Worm (Caenorhabditis elegans) whole organism, young adult: ENCODE measurements around the gene K11D12.7.

ENCODE experiments used
- B0336.3 ChIP-seq: fragments of 200-800 bp; sonication (Bioruptor generic); IDR thresholded peaks from 2 replicates; pipeline ENCODE4 v1.3.6; 2022; ENCODE audit warnings: missing genetic modification characterization, missing compliant biosample characterization
- C17E4.6 ChIP-seq: fragments of 200-800 bp; sonication (Bioruptor generic); IDR thresholded peaks from 2 replicates; pipeline ENCODE4 v1.3.6; 2022; ENCODE audit warnings: missing genetic modification reagents, missing genetic modification characterization, missing compliant biosample characterization
- F10E7.11 ChIP-seq: sonication (generic microtip); optimal IDR thresholded peaks from 2 replicates; lab custom pipeline; 2017; ENCODE audit warnings: mild to moderate bottlenecking, missing genetic modification characterization, moderate library complexity, missing compliant biosample characterization
- F37B4.10 ChIP-seq: fragments of 200-800 bp; sonication (Bioruptor generic); IDR thresholded peaks from 2 replicates; pipeline ENCODE4 v1.3.6; 2022; ENCODE audit warnings: missing genetic modification characterization, missing compliant biosample characterization
- F39B2.1 ChIP-seq: fragments of 200-800 bp; sonication (Bioruptor generic); IDR thresholded peaks from 2 replicates; pipeline ENCODE4 v1.3.6; 2022; ENCODE audit warnings: missing genetic modification reagents, missing genetic modification characterization, missing compliant biosample characterization
- F57A8.1 ChIP-seq: fragments of 200-800 bp; sonication (Bioruptor generic); optimal IDR thresholded peaks from 2 replicates; lab custom pipeline; 2018; ENCODE audit warnings: mild to moderate bottlenecking, missing genetic modification characterization, moderate library complexity, missing compliant biosample characterization
- K11D2.4 ChIP-seq: fragments of 200-800 bp; sonication (Bioruptor generic); IDR thresholded peaks from 2 replicates; pipeline ENCODE4 v1.3.6; 2022; ENCODE audit warnings: missing genetic modification reagents, missing genetic modification characterization, missing compliant biosample characterization
- T07F8.4 ChIP-seq: sonication (generic microtip); optimal IDR thresholded peaks from 2 replicates; lab custom pipeline; 2016; ENCODE audit warnings: mild to moderate bottlenecking, missing genetic modification characterization, moderate library complexity, missing compliant biosample characterization
- Y53F4B.3 ChIP-seq: fragments of 200-800 bp; sonication (Bioruptor generic); IDR thresholded peaks from 2 replicates; pipeline ENCODE4 v1.3.6; 2022; ENCODE audit warnings: missing genetic modification reagents, missing genetic modification characterization, missing compliant biosample characterization
- Y53G8AR.9 ChIP-seq: fragments of 200-800 bp; sonication (Bioruptor generic); conservative IDR thresholded peaks from 2 replicates; pipeline ENCODE4 v1.3.6; 2022; ENCODE audit warnings: missing genetic modification reagents, missing genetic modification characterization, missing compliant biosample characterization
- Y95B8A.8 ChIP-seq: fragments of 200-800 bp; sonication (Bioruptor generic); IDR thresholded peaks from 2 replicates; pipeline ENCODE4 v1.3.6; 2022; ENCODE audit warnings: missing genetic modification reagents, missing genetic modification characterization, missing compliant biosample characterization
- atf-7 ChIP-seq: sonication (generic microtip); optimal IDR thresholded peaks from 2 replicates; lab custom pipeline; 2017; ENCODE audit warnings: mild to moderate bottlenecking, missing genetic modification characterization, missing compliant biosample characterization
- attf-5 ChIP-seq: fragments of 200-800 bp; sonication (Bioruptor generic); optimal IDR thresholded peaks from 2 replicates; lab custom pipeline; 2018; ENCODE audit warnings: mild to moderate bottlenecking, missing genetic modification characterization, missing compliant biosample characterization
- bed-2 ChIP-seq: fragments of 200-800 bp; sonication (Bioruptor generic); IDR thresholded peaks from 2 replicates; pipeline ENCODE4 v1.3.6; 2022; ENCODE audit warnings: missing genetic modification reagents, missing genetic modification characterization, missing compliant biosample characterization
- ccch-3 ChIP-seq: fragments of 200-800 bp; sonication (Bioruptor generic); optimal IDR thresholded peaks from 2 replicates; lab custom pipeline; 2018; ENCODE audit warnings: mild to moderate bottlenecking, missing genetic modification characterization, missing compliant biosample characterization
- cebp-1 ChIP-seq, 2 experiments: fragments of 200-800 bp in 1 of 2; sonication (Bioruptor generic) in 1 of 2; sonication (generic microtip) in 1 of 2; IDR thresholded peaks in 1 of 2; optimal IDR thresholded peaks in 1 of 2; 2 replicates each; pipeline versions ENCODE4 v1.3.6 to Lab custom; 2017 to 2022; ENCODE audit warnings: missing compliant biosample characterization in 2 of 2, missing genetic modification characterization in 2 of 2, mild to moderate bottlenecking in 1 of 2, missing genetic modification reagents in 1 of 2, moderate library complexity in 1 of 2
- ceh-40 ChIP-seq: fragments of 200-800 bp; sonication (Bioruptor generic); IDR thresholded peaks from 2 replicates; pipeline ENCODE4 v1.3.6; 2022; ENCODE audit warnings: missing genetic modification characterization, missing compliant biosample characterization
- dox-1 ChIP-seq: fragments of 200-800 bp; sonication (Bioruptor generic); IDR thresholded peaks from 2 replicates; pipeline ENCODE4 v1.3.6; 2022; ENCODE audit warnings: missing genetic modification reagents, missing genetic modification characterization, missing compliant biosample characterization
- egl-44 ChIP-seq: fragments of 200-800 bp; sonication (Bioruptor generic); IDR thresholded peaks from 2 replicates; pipeline ENCODE4 v1.3.6; 2022; ENCODE audit warnings: missing genetic modification reagents, missing genetic modification characterization, missing compliant biosample characterization
- ekl-4 ChIP-seq: fragments of 200-800 bp; sonication (Bioruptor generic); IDR thresholded peaks from 2 replicates; pipeline ENCODE4 v1.3.6; 2022; ENCODE audit warnings: missing genetic modification reagents, missing genetic modification characterization, missing compliant biosample characterization
- ets-4 ChIP-seq: fragments of 200-800 bp; sonication (Bioruptor generic); optimal IDR thresholded peaks from 2 replicates; lab custom pipeline; 2018; ENCODE audit warnings: mild to moderate bottlenecking, missing genetic modification characterization, missing compliant biosample characterization
- gei-17 ChIP-seq: fragments of 200-800 bp; sonication (Bioruptor generic); optimal IDR thresholded peaks from 2 replicates; lab custom pipeline; 2018; ENCODE audit warnings: mild to moderate bottlenecking, missing genetic modification characterization, missing compliant biosample characterization
- hlh-26 ChIP-seq: fragments of 200-800 bp; sonication (Bioruptor generic); conservative IDR thresholded peaks from 2 replicates; pipeline ENCODE4 v1.3.6; 2022; ENCODE audit warnings: missing genetic modification reagents, missing genetic modification characterization, missing compliant biosample characterization
- hmg-1.2 ChIP-seq: fragments of 200-800 bp; sonication (Bioruptor generic); IDR thresholded peaks from 2 replicates; pipeline ENCODE4 v1.3.6; 2022; ENCODE audit warnings: missing genetic modification reagents, missing genetic modification characterization, missing compliant biosample characterization
- let-526 ChIP-seq: fragments of 200-800 bp; sonication (Bioruptor generic); IDR thresholded peaks from 2 replicates; pipeline ENCODE4 v1.3.6; 2022; ENCODE audit warnings: missing genetic modification reagents, missing genetic modification characterization, missing compliant biosample characterization
- let-607 ChIP-seq, 2 experiments: fragments of 200-800 bp in 1 of 2; sonication (Bioruptor generic) in 1 of 2; sonication (generic microtip) in 1 of 2; optimal IDR thresholded peaks; 2 replicates each; lab custom pipeline; 2016 to 2018; ENCODE audit warnings: mild to moderate bottlenecking in 2 of 2, missing compliant biosample characterization in 2 of 2, missing genetic modification characterization in 2 of 2, moderate library complexity in 2 of 2, missing genotype in 1 of 2
- madf-10 ChIP-seq: sonication (generic microtip); optimal IDR thresholded peaks from 2 replicates; lab custom pipeline; 2016; ENCODE audit warnings: mild to moderate bottlenecking, missing genetic modification characterization, missing compliant biosample characterization
- madf-6 ChIP-seq: fragments of 200-800 bp; sonication (Bioruptor generic); IDR thresholded peaks from 2 replicates; pipeline ENCODE4 v1.3.6; 2022; ENCODE audit warnings: missing genetic modification reagents, missing genetic modification characterization, missing compliant biosample characterization
- madf-8 ChIP-seq: fragments of 200-800 bp; sonication (Bioruptor generic); conservative IDR thresholded peaks from 2 replicates; pipeline ENCODE4 v1.3.6; 2022; ENCODE audit warnings: missing genetic modification reagents, missing genetic modification characterization, missing compliant biosample characterization
- mcd-1 ChIP-seq: fragments of 200-800 bp; sonication (Bioruptor generic); IDR thresholded peaks from 2 replicates; pipeline ENCODE4 v1.3.6; 2022; ENCODE audit warnings: missing genetic modification reagents, missing genetic modification characterization, missing compliant biosample characterization
- nfyb-1 ChIP-seq: fragments of 200-800 bp; sonication (Bioruptor generic); IDR thresholded peaks from 2 replicates; pipeline ENCODE4 v1.3.6; 2022; ENCODE audit warnings: missing genetic modification reagents, missing genetic modification characterization, missing compliant biosample characterization
- nhr-179 ChIP-seq: sonication (generic microtip); optimal IDR thresholded peaks from 2 replicates; lab custom pipeline; 2016; ENCODE audit warnings: mild to moderate bottlenecking, missing genetic modification characterization, missing compliant biosample characterization
- nhr-90 ChIP-seq: sonication (generic microtip); optimal IDR thresholded peaks from 2 replicates; lab custom pipeline; 2016; ENCODE audit warnings: missing genotype, mild to moderate bottlenecking, missing genetic modification characterization, missing compliant biosample characterization
- snpc-1.1 ChIP-seq: sonication (generic microtip); optimal IDR thresholded peaks from 2 replicates; lab custom pipeline; 2017; ENCODE audit warnings: missing genetic modification characterization, mild to moderate bottlenecking, missing compliant biosample characterization, antibody characterized with exemption, moderate library complexity, missing genotype, missing genetic modification reagents; ENCODE audit not compliant: insufficient read depth
- tbx-9 ChIP-seq: sonication (generic microtip); optimal IDR thresholded peaks from 2 replicates; lab custom pipeline; 2016; ENCODE audit warnings: borderline replicate concordance, missing genetic modification characterization, inconsistent platforms, missing compliant biosample characterization
- unc-62 ChIP-seq: fragments of 150-350 bp; optimal IDR thresholded peaks from 2 replicates; lab custom pipeline; 2014; ENCODE audit warnings: missing biosample characterization, missing genetic modification reagents, missing genetic modification characterization
- xnd-1 ChIP-seq: sonication (generic microtip); optimal IDR thresholded peaks from 2 replicates; lab custom pipeline; 2016; ENCODE audit warnings: missing genotype, missing genetic modification reagents, missing genetic modification characterization, missing compliant biosample characterization
- zfh-2 ChIP-seq: fragments of 200-800 bp; sonication (Bioruptor generic); conservative IDR thresholded peaks from 2 replicates; pipeline ENCODE4 v1.3.6; 2022; ENCODE audit warnings: missing genetic modification reagents, missing genetic modification characterization, missing compliant biosample characterization
- zim-3 ChIP-seq: sonication (generic microtip); optimal IDR thresholded peaks from 2 replicates; lab custom pipeline; 2017; ENCODE audit warnings: mild to moderate bottlenecking, missing genetic modification characterization, moderate library complexity, missing compliant biosample characterization
- ztf-28 ChIP-seq: fragments of 200-800 bp; sonication (Bioruptor generic); IDR thresholded peaks from 2 replicates; pipeline ENCODE4 v1.3.6; 2022; ENCODE audit warnings: missing genetic modification reagents, missing genetic modification characterization, missing compliant biosample characterization

The K11D12.7 gene

DNA sequence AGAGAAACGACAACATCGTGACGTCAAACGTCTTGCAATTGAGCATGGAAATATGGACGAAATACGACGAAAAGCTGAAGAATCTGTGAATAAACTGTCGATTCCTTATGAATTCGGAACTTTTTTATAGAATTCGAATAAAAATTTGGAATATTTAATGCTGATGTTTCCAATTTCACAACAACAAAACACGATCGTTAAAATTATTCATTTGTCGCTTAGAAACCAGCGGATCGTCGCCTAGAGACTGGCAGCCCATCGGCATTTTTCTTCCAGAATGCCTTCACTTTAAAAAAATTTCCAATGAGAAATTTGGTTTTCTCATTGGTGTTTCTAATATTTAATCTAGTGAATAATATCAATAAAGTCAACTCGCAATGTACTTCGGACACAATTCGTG, 17.1 kb upstream of the K11D12.7 start, which contains the start of gene cwp-4:
Gene cwp-4 (plus strand): TSS at position 301 of the 400 bp plus-strand sequence.
- no peak for TF ChIP-seq F39B2.1 (GFP tag; lab: Robert Waterston, UW)

ce11 chrV:5052233-5052632, 16.0 kb upstream of the K11D12.7 start, which contains the start of gene K11D12.12:
TSS of gene K11D12.12 (plus strand) at chrV:5052261.
- no peak for TF ChIP-seq C17E4.6 (GFP tag; lab: Robert Waterston, UW)
- TF ChIP-seq Y53G8AR.9 (GFP tag; lab: Robert Waterston, UW), result 0 out of 2 replicates have a peak, but pooled peaks have one; percentile 34
- TF ChIP-seq madf-6 (GFP tag; lab: Robert Waterston, UW), result 0 out of 2 replicates have a peak, but pooled peaks have one; percentile 23
- TF ChIP-seq xnd-1 (tag; lab: Kevin White, UChicago), result peak; percentile 4
- no peak for TF ChIP-seq B0336.3 (GFP tag; lab: Robert Waterston, UW)
- TF ChIP-seq gei-17 (GFP tag; lab: Kevin White, UChicago), result no peak
- no peak for TF ChIP-seq madf-8
- no peak for TF ChIP-seq unc-62 (GFP tag; lab: Kevin White, UChicago)

- TF ChIP-seq snpc-1.1 (tag; lab: Kevin White, UChicago) (no peak), xnd-1 (tag; lab: Kevin White, UChicago) (no peak), atf-7 (tag; lab: Kevin White, UChicago) (no peak), madf-10 (tag; lab: Kevin White, UChicago) (no peak), tbx-9 (no peak), T07F8.4 (tag; lab: Kevin White, UChicago) (no peak), Y53F4B.3 (no peak), zfh-2 (GFP tag; lab: Robert Waterston, UW) (peak; percentile 76; the same call in 1 of the 2 replicates), K11D2.4 (GFP tag; lab: Robert Waterston, UW) (0 out of 2 replicates have a peak, but pooled peaks have one; percentile 16), attf-5 (GFP tag; lab: Kevin White, UChicago) (no peak), hmg-1.2 (GFP tag; lab: Robert Waterston, UW) (0 out of 2 replicates have a peak, but pooled peaks have one; percentile 5), mcd-1 (GFP tag; lab: Robert Waterston, UW) (0 out of 2 replicates have a peak, but pooled peaks have one; percentile 21), nfyb-1 (GFP tag; lab: Robert Waterston, UW) (peak; percentile 66; the same call in 1 of the 2 replicates), egl-44 (GFP tag; lab: Robert Waterston, UW) (peak; percentile 33; the same call in 1 of the 2 replicates)
Measured at ce11 chrV:5050073-5050599, 13.9 kb upstream of the K11D12.7 start.

DNA sequence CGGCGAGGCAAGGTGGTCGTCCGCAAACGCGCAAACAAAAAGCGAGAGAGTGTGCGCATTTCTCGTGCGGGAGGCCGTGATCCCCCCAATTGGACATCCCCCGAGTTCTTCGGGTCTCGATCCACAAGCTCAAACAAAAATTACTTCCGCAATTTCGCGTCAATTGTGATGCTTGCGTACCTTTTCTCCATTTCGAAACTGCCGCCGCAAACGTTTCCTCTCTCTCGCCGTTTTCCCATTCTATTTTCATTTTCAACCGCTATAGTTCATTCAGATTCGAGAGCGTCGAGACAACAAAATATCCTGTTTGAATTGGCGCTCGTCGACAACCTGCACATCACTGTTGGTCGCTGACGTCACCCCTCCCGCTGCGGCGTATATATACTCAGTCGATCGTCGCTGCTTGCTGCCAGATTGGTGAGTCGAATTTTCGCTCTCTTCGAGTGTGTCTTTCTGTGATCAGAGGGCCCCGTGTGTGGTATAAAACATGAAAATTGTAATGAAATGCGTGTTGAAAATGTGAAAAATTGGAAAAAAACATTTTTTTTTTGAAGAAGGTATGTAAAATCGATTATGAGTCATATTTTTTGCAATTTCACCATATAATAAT, 13.2 kb upstream of the K11D12.7 start, which contains the start of the genes pqn-51 and K11D12.14:
Gene pqn-51 (plus strand): TSS at position 275 of the 610 bp plus-strand sequence.
Gene K11D12.14 (plus strand): TSS at position 304 of the 610 bp plus-strand sequence.
- TF ChIP-seq F57A8.1 (GFP tag; lab: Kevin White, UChicago), result no peak
- peak; percentile 97 for TF ChIP-seq dox-1 (GFP tag; lab: Robert Waterston, UW)
- TF ChIP-seq Y53F4B.3, result no peak
- TF ChIP-seq hlh-26 (GFP tag; lab: Robert Waterston, UW), result no peak
- TF ChIP-seq F39B2.1 (GFP tag; lab: Robert Waterston, UW), result no peak
- TF ChIP-seq ztf-28, result 0 out of 2 replicates have a peak, but pooled peaks have one; percentile 35
- TF ChIP-seq let-526 (GFP tag; lab: Robert Waterston, UW), result no peak
- peak; percentile 87 for TF ChIP-seq bed-2 (GFP tag; lab: Robert Waterston, UW)
- TF ChIP-seq nhr-179 (tag; lab: Kevin White, UChicago), result no peak
- peak; percentile 57; the same call in 1 of the 2 replicates for TF ChIP-seq Y95B8A.8 (GFP tag; lab: Robert Waterston, UW)
- peak; percentile 72 for TF ChIP-seq gei-17 (GFP tag; lab: Kevin White, UChicago)
- TF ChIP-seq zim-3 (tag; lab: Kevin White, UChicago), result no peak
- peak; percentile 94 for TF ChIP-seq attf-5 (GFP tag; lab: Kevin White, UChicago)
- peak; percentile 8 for TF ChIP-seq nhr-90 (tag; lab: Kevin White, UChicago)
- no peak for TF ChIP-seq F10E7.11 (tag; lab: Kevin White, UChicago)
- peak; percentile 90 for TF ChIP-seq cebp-1 (GFP tag; IDR thresholded peaks at IDR 0.05; lab: Robert Waterston, UW)
- peak; percentile 97 for TF ChIP-seq cebp-1 (tag; optimal IDR thresholded peaks at IDR 0.05; lab: Kevin White, UChicago)
- no peak for TF ChIP-seq ceh-40 (GFP tag; lab: Robert Waterston, UW)
- TF ChIP-seq ets-4, result peak; percentile 57
- TF ChIP-seq ccch-3 (GFP tag; lab: Kevin White, UChicago), result no peak
- peak; percentile 77 to 91 for TF ChIP-seq let-607 (tag; optimal IDR thresholded peaks at IDR 0.05; lab: Kevin White, UChicago)
- peak; percentile 96 for TF ChIP-seq ekl-4 (GFP tag; lab: Robert Waterston, UW)
- 0 out of 2 replicates have a peak, but pooled peaks have one; percentile 6 for TF ChIP-seq F37B4.10 (GFP tag; lab: Robert Waterston, UW)
